Fruit fly (Drosophila melanogaster): ENCODE measurements around the gene Lasp.

Lasp gene

dm6 chr3L:16711430-16712228, at the start of gene Lasp, which contains the start of the genes CG43954 and Dab:
Gene Lasp (minus strand): TSS chr3L:16711677.
Gene CG43954 (minus strand): TSS chr3L:16711677.
Gene Dab (plus strand): TSS chr3L:16712126.
- TF ChIP-seq Dif (GFP tag; optimal IDR thresholded peaks at IDR 0.05; ENCODE audit: partially characterized antibody) (peak; percentile 17), rgr (GFP tag; optimal IDR thresholded peaks at IDR 0.05) (peak; percentile 41), CG32264 (GFP tag; optimal IDR thresholded peaks at IDR 0.05) (no peak), woc (GFP tag; optimal IDR thresholded peaks at IDR 0.05) (no peak), h (GFP tag; optimal IDR thresholded peaks at IDR 0.05) (peak; percentile 56), Hr78 (GFP tag; optimal IDR thresholded peaks at IDR 0.05) (no peak), usp (GFP tag; optimal IDR thresholded peaks at IDR 0.05) (no peak), Myc (optimal IDR thresholded peaks at IDR 0.05) (peak; percentile 86), Rel (GFP tag; optimal IDR thresholded peaks at IDR 0.05) (no peak), Rel (tag; optimal IDR thresholded peaks at IDR 0.05) (peak; percentile 42), Jra (GFP tag; optimal IDR thresholded peaks at IDR 0.05) (peak; percentile 47), Sp1 (GFP tag; optimal IDR thresholded peaks at IDR 0.05) (peak; percentile 44), CG9705 (GFP tag; optimal IDR thresholded peaks at IDR 0.05) (no peak), foxo (GFP tag; optimal IDR thresholded peaks at IDR 0.05) (peak in 1 of 2 experiments; percentile 45), Vsx2 (GFP tag; optimal IDR thresholded peaks at IDR 0.05; ENCODE audit: partially characterized antibody) (no peak), lola (GFP tag; optimal IDR thresholded peaks at IDR 0.05) (no peak), tai (GFP tag; optimal IDR thresholded peaks at IDR 0.05) (no peak), dsf (GFP tag; optimal IDR thresholded peaks at IDR 0.05; ENCODE audit: borderline replicate concordance) (peak; percentile 41), Hnf4 (GFP tag; optimal IDR thresholded peaks at IDR 0.05) (no peak), Hr83 (GFP tag; optimal IDR thresholded peaks at IDR 0.05; ENCODE audit: poor library complexity, severe bottlenecking) (peak; percentile 43), Mio (GFP tag; optimal IDR thresholded peaks at IDR 0.05) (no peak)

dm6 chr3L:16760274-16760673, 48.8 kb upstream of the Lasp start:
- no peak for TF ChIP-seq jim (GFP tag; optimal IDR thresholded peaks at IDR 0.05)
- TF ChIP-seq lola (GFP tag; optimal IDR thresholded peaks at IDR 0.05), result no peak
- no peak for TF ChIP-seq br (GFP tag; optimal IDR thresholded peaks at IDR 0.05)
- no peak for TF ChIP-seq Rel (GFP tag; optimal IDR thresholded peaks at IDR 0.05)
- TF ChIP-seq Rel (tag; optimal IDR thresholded peaks at IDR 0.05), result no peak
- TF ChIP-seq Sp1 (GFP tag; optimal IDR thresholded peaks at IDR 0.05), result no peak
- no peak for TF ChIP-seq foxo (GFP tag; optimal IDR thresholded peaks at IDR 0.05)
- no peak for TF ChIP-seq dl (GFP tag; optimal IDR thresholded peaks at IDR 0.05; ENCODE audit: insufficient read depth in 1 of 2, partially characterized antibody in 2 of 2)
- no peak for TF ChIP-seq Vsx2 (GFP tag; optimal IDR thresholded peaks at IDR 0.05; ENCODE audit: partially characterized antibody)
- TF ChIP-seq HLH106 (tag; optimal IDR thresholded peaks at IDR 0.05), result no peak
- no peak for TF ChIP-seq Mio (GFP tag; optimal IDR thresholded peaks at IDR 0.05)
- TF ChIP-seq rgr (GFP tag; optimal IDR thresholded peaks at IDR 0.05), result no peak
- no peak for TF ChIP-seq woc (GFP tag; optimal IDR thresholded peaks at IDR 0.05)
- no peak for TF ChIP-seq sage (GFP tag; optimal IDR thresholded peaks at IDR 0.05)
- TF ChIP-seq Hr78 (GFP tag; optimal IDR thresholded peaks at IDR 0.05), result no peak
- TF ChIP-seq fru (GFP tag; optimal IDR thresholded peaks at IDR 0.05), result no peak
- TF ChIP-seq Abd-B (GFP tag; optimal IDR thresholded peaks at IDR 0.05), result no peak
- no peak for TF ChIP-seq Jra (GFP tag; optimal IDR thresholded peaks at IDR 0.05)
- TF ChIP-seq OdsH (GFP tag; optimal IDR thresholded peaks at IDR 0.05), result no peak

dm6 chr3L:16759483-16759882, 48.0 kb upstream of the Lasp start:
- TF ChIP-seq Vsx2 (GFP tag; optimal IDR thresholded peaks at IDR 0.05; ENCODE audit: partially characterized antibody), result no peak
- TF ChIP-seq rgr (GFP tag; optimal IDR thresholded peaks at IDR 0.05), result no peak
- no peak for TF ChIP-seq Hr78 (GFP tag; optimal IDR thresholded peaks at IDR 0.05)
- TF ChIP-seq ey (GFP tag; optimal IDR thresholded peaks at IDR 0.05), result no peak
- TF ChIP-seq foxo (GFP tag; optimal IDR thresholded peaks at IDR 0.05), result no peak
- TF ChIP-seq CG9705 (GFP tag; optimal IDR thresholded peaks at IDR 0.05), result no peak
- TF ChIP-seq Sp1 (GFP tag; optimal IDR thresholded peaks at IDR 0.05), result no peak
- TF ChIP-seq CG32264 (GFP tag; optimal IDR thresholded peaks at IDR 0.05), result no peak
- TF ChIP-seq br (GFP tag; optimal IDR thresholded peaks at IDR 0.05), result no peak
- TF ChIP-seq Hr83 (GFP tag; optimal IDR thresholded peaks at IDR 0.05; ENCODE audit: poor library complexity, severe bottlenecking), result no peak
- no peak for TF ChIP-seq N (GFP tag; optimal IDR thresholded peaks at IDR 0.05)

- peak; percentile 2 for TF ChIP-seq Jra (GFP tag; optimal IDR thresholded peaks at IDR 0.05)
- TF ChIP-seq psq (GFP tag; optimal IDR thresholded peaks at IDR 0.05), result peak; percentile 23
- TF ChIP-seq h (GFP tag; optimal IDR thresholded peaks at IDR 0.05), result peak; percentile 83
- TF ChIP-seq fru (GFP tag; optimal IDR thresholded peaks at IDR 0.05), result peak; percentile 66
- TF ChIP-seq br (GFP tag; optimal IDR thresholded peaks at IDR 0.05), result peak; percentile 67
- TF ChIP-seq foxo (GFP tag; optimal IDR thresholded peaks at IDR 0.05), result peak in 1 of 2 experiments; percentile 65
- TF ChIP-seq CG9705 (GFP tag; optimal IDR thresholded peaks at IDR 0.05), result peak; percentile 58
- TF ChIP-seq ey (GFP tag; optimal IDR thresholded peaks at IDR 0.05), result peak; percentile 50
- TF ChIP-seq tai (GFP tag; optimal IDR thresholded peaks at IDR 0.05), result no peak
- peak; percentile 34 for TF ChIP-seq sage (GFP tag; optimal IDR thresholded peaks at IDR 0.05)
- TF ChIP-seq rgr (GFP tag; optimal IDR thresholded peaks at IDR 0.05), result peak; percentile 55
- TF ChIP-seq dmrt93B (GFP tag; optimal IDR thresholded peaks at IDR 0.05), result peak; percentile 36
- TF ChIP-seq Hnf4 (GFP tag; optimal IDR thresholded peaks at IDR 0.05), result peak; percentile 53
- no peak for TF ChIP-seq dsf (GFP tag; optimal IDR thresholded peaks at IDR 0.05; ENCODE audit: borderline replicate concordance)
- TF ChIP-seq CG32264 (GFP tag; optimal IDR thresholded peaks at IDR 0.05), result peak; percentile 41
- no peak for TF ChIP-seq Myc (optimal IDR thresholded peaks at IDR 0.05)
- TF ChIP-seq OdsH (GFP tag; optimal IDR thresholded peaks at IDR 0.05), result peak; percentile 42
- no peak for TF ChIP-seq Abd-B (GFP tag; optimal IDR thresholded peaks at IDR 0.05)
- no peak for TF ChIP-seq Rel (GFP tag; optimal IDR thresholded peaks at IDR 0.05)
- peak; percentile 4 for TF ChIP-seq Rel (tag; optimal IDR thresholded peaks at IDR 0.05)
- TF ChIP-seq HLH106 (tag; optimal IDR thresholded peaks at IDR 0.05), result peak; percentile 71
- peak; percentile 44 for TF ChIP-seq Sp1 (GFP tag; optimal IDR thresholded peaks at IDR 0.05)
- TF ChIP-seq woc (GFP tag; optimal IDR thresholded peaks at IDR 0.05), result peak; percentile 67
- TF ChIP-seq CrebA (GFP tag; optimal IDR thresholded peaks at IDR 0.05; ENCODE audit: borderline replicate concordance), result no peak
These were observed 47.1 kb upstream of the Lasp start for dm6 chr3L:16758504-16759109.

All from whole organism, wandering third instar larva.